Worm (Caenorhabditis elegans): ENCODE data around the gene grl-2.

Gene grl-2

DNA sequence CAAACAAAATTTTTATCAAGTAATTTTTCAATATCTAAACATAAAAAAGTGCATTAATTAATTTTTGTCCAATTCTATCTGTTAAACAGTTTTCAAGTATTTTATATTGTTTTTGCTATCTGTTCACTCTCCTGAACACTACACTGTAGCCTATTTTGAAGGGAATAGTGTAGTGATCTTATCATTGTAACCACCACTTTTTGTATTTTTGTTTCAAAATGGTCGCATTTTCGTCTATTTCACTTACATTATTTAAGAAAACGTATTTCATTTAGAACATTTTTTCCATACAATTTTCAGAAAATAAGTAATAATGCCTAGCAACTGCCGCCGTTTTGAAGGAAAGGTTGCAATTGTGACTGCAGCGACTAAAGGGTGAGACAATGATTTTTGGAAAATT lies 22.6 kb upstream of the grl-2 start, which contains the start of gene dhrs-4:
Gene dhrs-4 (plus strand): TSS at position 301 of the 400 bp plus-strand sequence.
- TF ChIP-seq dmd-4 (tag; optimal IDR thresholded peaks at IDR 0.05; ENCODE audit: borderline replicate concordance), result no peak
- TF ChIP-seq ceh-19 (GFP tag; optimal IDR thresholded peaks at IDR 0.05), result no peak
- no peak for TF ChIP-seq pat-9 (tag; optimal IDR thresholded peaks at IDR 0.05)
- TF ChIP-seq ceh-24 (tag; optimal IDR thresholded peaks at IDR 0.05), result no peak
- no peak for TF ChIP-seq ets-4 (tag; optimal IDR thresholded peaks at IDR 0.05)
- no peak for TF ChIP-seq fkh-6 (tag; optimal IDR thresholded peaks at IDR 0.05)
- no peak for TF ChIP-seq eyg-1 (tag; optimal IDR thresholded peaks at IDR 0.05)
- no peak for TF ChIP-seq hlh-6 (tag; optimal IDR thresholded peaks at IDR 0.05)
- no peak for TF ChIP-seq ceh-6 (GFP tag; optimal IDR thresholded peaks at IDR 0.05)
- no peak for TF ChIP-seq nhr-232 (tag; optimal IDR thresholded peaks at IDR 0.05)
- TF ChIP-seq sox-2 (GFP tag; IDR thresholded peaks at IDR 0.05), result no peak
- no peak for TF ChIP-seq sdc-2 (tag; optimal IDR thresholded peaks at IDR 0.05)
- no peak for TF ChIP-seq ama-1 (optimal IDR thresholded peaks at IDR 0.05)
- no peak for TF ChIP-seq ref-2 (tag; optimal IDR thresholded peaks at IDR 0.05)
- TF ChIP-seq F13H6.1 (tag; optimal IDR thresholded peaks at IDR 0.05), result no peak
- TF ChIP-seq ceh-45 (GFP tag; IDR thresholded peaks at IDR 0.05), result no peak
- no peak for TF ChIP-seq unc-3 (GFP tag; conservative IDR thresholded peaks at IDR 0.05)
- TF ChIP-seq unc-3 (tag; optimal IDR thresholded peaks at IDR 0.05), result no peak
- no peak for TF ChIP-seq pag-3 (tag; optimal IDR thresholded peaks at IDR 0.05; ENCODE audit: borderline replicate concordance)
- TF ChIP-seq ttx-3 (tag; optimal IDR thresholded peaks at IDR 0.05), result no peak
- no peak for TF ChIP-seq npax-4 (tag; optimal IDR thresholded peaks at IDR 0.05)

ce11 chrV:12924128-12924527 lies 20.7 kb upstream of the grl-2 start, which contains the start of gene pqn-67:
pqn-67 (plus strand) TSS chrV:12924428.
- no peak for TF ChIP-seq ama-1 (optimal IDR thresholded peaks at IDR 0.05)
- TF ChIP-seq ceh-18 (tag; optimal IDR thresholded peaks at IDR 0.05), result no peak

ce11 chrV:12928929-12929532 lies 15.8 kb upstream of the grl-2 start, which contains the start of gene T16G1.2:
T16G1.2 (plus strand) TSS chrV:12929482.
- TF ChIP-seq tbx-7 (tag; optimal IDR thresholded peaks at IDR 0.05) (no peak), C38D4.7 (GFP tag; optimal IDR thresholded peaks at IDR 0.05) (no peak), tbx-2 (tag; optimal IDR thresholded peaks at IDR 0.05) (no peak), ceh-19 (GFP tag; optimal IDR thresholded peaks at IDR 0.05) (no peak), pros-1 (tag; optimal IDR thresholded peaks at IDR 0.05) (no peak), K09A11.1 (tag; optimal IDR thresholded peaks at IDR 0.05; ENCODE audit: insufficient read depth) (no peak), elt-4 (tag; optimal IDR thresholded peaks at IDR 0.05) (no peak), ceh-9 (tag; optimal IDR thresholded peaks at IDR 0.05) (no peak), nhr-232 (tag; optimal IDR thresholded peaks at IDR 0.05) (no peak), npax-4 (tag; optimal IDR thresholded peaks at IDR 0.05) (no peak), fax-1 (tag; optimal IDR thresholded peaks at IDR 0.05) (no peak), ceh-14 (tag; optimal IDR thresholded peaks at IDR 0.05) (no peak)

DNA sequence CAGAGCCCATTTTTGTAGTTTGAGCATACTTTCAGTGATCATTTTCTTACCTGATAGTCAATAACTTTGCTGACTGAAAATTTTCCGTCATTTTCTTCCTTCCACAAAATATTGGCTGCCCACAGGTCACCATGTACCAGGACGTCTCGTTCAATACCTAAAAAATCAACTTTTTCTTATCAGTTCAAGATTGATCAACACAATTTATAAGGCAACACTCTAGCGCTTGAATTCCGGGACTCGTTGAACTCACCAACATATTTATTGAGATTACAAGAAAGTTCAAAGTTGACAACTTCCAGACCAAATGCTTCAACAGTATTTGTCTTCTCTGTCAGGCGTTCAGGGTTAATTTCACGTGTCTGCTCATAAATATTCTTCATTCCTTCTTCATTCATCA lies 11.2 kb upstream of the grl-2 start:
- TF ChIP-seq fkh-10 (GFP tag; optimal IDR thresholded peaks at IDR 0.05), result no peak
- no peak for TF ChIP-seq eyg-1 (tag; optimal IDR thresholded peaks at IDR 0.05)
- no peak for TF ChIP-seq che-1 (tag; optimal IDR thresholded peaks at IDR 0.05)
- no peak for TF ChIP-seq ceh-45 (GFP tag; IDR thresholded peaks at IDR 0.05)
- no peak for TF ChIP-seq K09A11.1 (tag; optimal IDR thresholded peaks at IDR 0.05; ENCODE audit: insufficient read depth)
- TF ChIP-seq C38D4.7 (GFP tag; optimal IDR thresholded peaks at IDR 0.05), result no peak
- no peak for TF ChIP-seq ceh-19 (GFP tag; optimal IDR thresholded peaks at IDR 0.05)
- TF ChIP-seq hlh-13 (GFP tag; optimal IDR thresholded peaks at IDR 0.05), result no peak
- no peak for TF ChIP-seq unc-55 (GFP tag; optimal IDR thresholded peaks at IDR 0.05)
- TF ChIP-seq pqm-1 (tag; optimal IDR thresholded peaks at IDR 0.05), result no peak
- TF ChIP-seq ztf-16 (tag; optimal IDR thresholded peaks at IDR 0.05), result no peak
